Worm (Caenorhabditis elegans): ENCODE results near the gene pcp-2.

The pcp-2 gene

ce11 chrIV:9199148-9199938 lies 34.4 kb upstream of the pcp-2 start:
- TF ChIP-seq mec-3 (tag; optimal IDR thresholded peaks at IDR 0.05; ENCODE audit: borderline replicate concordance) (no peak), ceh-22 (tag; optimal IDR thresholded peaks at IDR 0.05) (no peak), ceh-14 (tag; optimal IDR thresholded peaks at IDR 0.05) (no peak), elt-2 (tag; optimal IDR thresholded peaks at IDR 0.05) (peak; percentile 64), ceh-18 (tag; optimal IDR thresholded peaks at IDR 0.05) (no peak)

DNA sequence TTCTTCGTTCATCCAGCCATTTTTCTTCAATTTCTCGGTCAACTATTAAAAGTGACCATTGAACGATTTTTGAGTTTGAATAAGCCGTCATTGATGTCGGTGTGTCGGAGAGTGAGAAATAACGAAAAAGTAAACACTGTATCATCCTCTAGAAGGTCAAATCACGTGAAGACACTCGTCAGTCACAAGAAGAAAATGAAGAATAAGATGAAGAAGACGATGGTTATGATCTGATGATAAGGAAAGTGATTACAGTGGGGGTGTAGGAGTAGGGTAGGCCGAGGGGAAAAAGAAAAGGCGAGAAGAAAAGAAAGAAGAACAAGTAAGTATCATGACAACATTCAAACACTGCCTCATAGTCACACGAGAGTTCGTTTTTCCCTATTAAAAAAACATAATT lies 33.2 kb upstream of the pcp-2 start:
- TF ChIP-seq fkh-6 (tag; optimal IDR thresholded peaks at IDR 0.05) (no peak), syd-9 (tag; optimal IDR thresholded peaks at IDR 0.05) (no peak), ceh-14 (tag; optimal IDR thresholded peaks at IDR 0.05) (no peak), elt-2 (tag; optimal IDR thresholded peaks at IDR 0.05) (peak; percentile 38), hlh-30 (tag; optimal IDR thresholded peaks at IDR 0.05; ENCODE audit: insufficient read depth) (peak; percentile 53), hlh-15 (tag; optimal IDR thresholded peaks at IDR 0.05) (no peak), hlh-13 (GFP tag; optimal IDR thresholded peaks at IDR 0.05) (no peak), pqm-1 (tag; optimal IDR thresholded peaks at IDR 0.05) (no peak)

ce11 chrIV:9196755-9197154 lies 31.8 kb upstream of the pcp-2 start:
- TF ChIP-seq tbx-7 (tag; optimal IDR thresholded peaks at IDR 0.05) (no peak), fkh-6 (tag; optimal IDR thresholded peaks at IDR 0.05) (no peak), ceh-45 (GFP tag; IDR thresholded peaks at IDR 0.05) (no peak), mec-3 (tag; optimal IDR thresholded peaks at IDR 0.05; ENCODE audit: borderline replicate concordance) (no peak), unc-86 (tag; optimal IDR thresholded peaks at IDR 0.05) (no peak), pag-3 (tag; optimal IDR thresholded peaks at IDR 0.05; ENCODE audit: borderline replicate concordance) (no peak), lim-6 (tag; optimal IDR thresholded peaks at IDR 0.05) (no peak), ceh-48 (tag; optimal IDR thresholded peaks at IDR 0.05) (no peak), sdc-2 (tag; optimal IDR thresholded peaks at IDR 0.05) (peak; percentile 11), unc-42 (tag; optimal IDR thresholded peaks at IDR 0.05) (peak; percentile 68), ceh-31 (tag; optimal IDR thresholded peaks at IDR 0.05) (peak; percentile 51), unc-3 (GFP tag; conservative IDR thresholded peaks at IDR 0.05) (no peak), unc-3 (tag; optimal IDR thresholded peaks at IDR 0.05) (no peak), nfya-1 (tag; optimal IDR thresholded peaks at IDR 0.05) (peak; percentile 94), C08G9.2 (tag; optimal IDR thresholded peaks at IDR 0.05) (no peak), elt-4 (tag; optimal IDR thresholded peaks at IDR 0.05) (no peak), hlh-15 (tag; optimal IDR thresholded peaks at IDR 0.05) (no peak), pax-1 (tag; optimal IDR thresholded peaks at IDR 0.05) (no peak), F13H6.1 (tag; optimal IDR thresholded peaks at IDR 0.05) (no peak), ets-4 (tag; optimal IDR thresholded peaks at IDR 0.05) (no peak), K02D7.2 (tag; optimal IDR thresholded peaks at IDR 0.05) (no peak), nhr-232 (tag; optimal IDR thresholded peaks at IDR 0.05) (no peak), dve-1 (tag; optimal IDR thresholded peaks at IDR 0.05) (no peak), T23F11.4 (GFP tag; optimal IDR thresholded peaks at IDR 0.05) (no peak), fax-1 (tag; optimal IDR thresholded peaks at IDR 0.05) (no peak), pqm-1 (tag; optimal IDR thresholded peaks at IDR 0.05) (no peak), ceh-34 (tag; optimal IDR thresholded peaks at IDR 0.05) (peak; percentile 76), hlh-13 (GFP tag; optimal IDR thresholded peaks at IDR 0.05) (no peak), ceh-2 (tag; optimal IDR thresholded peaks at IDR 0.05) (no peak), lin-11 (tag; optimal IDR thresholded peaks at IDR 0.05) (no peak), Y22D7AL.16 (tag; optimal IDR thresholded peaks at IDR 0.05) (no peak), odd-2 (tag; optimal IDR thresholded peaks at IDR 0.05) (no peak), ceh-30 (tag; optimal IDR thresholded peaks at IDR 0.05) (no peak), K09A11.1 (tag; optimal IDR thresholded peaks at IDR 0.05; ENCODE audit: insufficient read depth) (no peak), ceh-14 (tag; optimal IDR thresholded peaks at IDR 0.05) (peak; percentile 34), hlh-6 (tag; optimal IDR thresholded peaks at IDR 0.05) (no peak), ahr-1 (tag; optimal IDR thresholded peaks at IDR 0.05) (no peak), pat-9 (tag; optimal IDR thresholded peaks at IDR 0.05) (no peak), zip-5 (tag; optimal IDR thresholded peaks at IDR 0.05) (no peak), sox-4 (tag; optimal IDR thresholded peaks at IDR 0.05) (no peak), sox-2 (GFP tag; IDR thresholded peaks at IDR 0.05) (no peak), tbx-2 (tag; optimal IDR thresholded peaks at IDR 0.05) (peak; percentile 34)

All from whole organism, late embryonic.